Fruit fly (Drosophila melanogaster) whole organism, adult: Measurements from ENCODE around the gene Pde1c.

Source experiments
- CG1620 ChIP-seq: fragments of 200-800 bp; sonication (Bioruptor generic); optimal IDR thresholded peaks from 2 replicates; lab custom pipeline; 2016; ENCODE audit warnings: missing biosample characterization, missing genetic modification characterization
- CG7045 ChIP-seq: fragments of 200-800 bp; sonication (Bioruptor generic); optimal IDR thresholded peaks from 2 replicates; lab custom pipeline; 2017; ENCODE audit warnings: missing biosample characterization, mild to moderate bottlenecking, missing genetic modification characterization
- CG7101 ChIP-seq: fragments of 200-800 bp; sonication (Bioruptor generic); optimal IDR thresholded peaks from 2 replicates; lab custom pipeline; 2018; ENCODE audit warnings: missing biosample characterization, mild to moderate bottlenecking, missing genetic modification characterization, moderate library complexity
- Crg-1 ChIP-seq: fragments of 200-800 bp; sonication (Bioruptor generic); optimal IDR thresholded peaks from 2 replicates; lab custom pipeline; 2016; ENCODE audit warnings: missing biosample characterization, missing genetic modification characterization
- kay ChIP-seq: fragments of 200-800 bp; sonication (Bioruptor generic); peaks from one replicate; lab custom pipeline; 2016; ENCODE audit warnings: missing biosample characterization, missing genetic modification characterization, borderline replicate concordance
- toe ChIP-seq: fragments of 200-800 bp; sonication (Bioruptor generic); optimal IDR thresholded peaks from 2 replicates; lab custom pipeline; 2016; ENCODE audit warnings: missing biosample characterization, missing genetic modification characterization

DNA sequence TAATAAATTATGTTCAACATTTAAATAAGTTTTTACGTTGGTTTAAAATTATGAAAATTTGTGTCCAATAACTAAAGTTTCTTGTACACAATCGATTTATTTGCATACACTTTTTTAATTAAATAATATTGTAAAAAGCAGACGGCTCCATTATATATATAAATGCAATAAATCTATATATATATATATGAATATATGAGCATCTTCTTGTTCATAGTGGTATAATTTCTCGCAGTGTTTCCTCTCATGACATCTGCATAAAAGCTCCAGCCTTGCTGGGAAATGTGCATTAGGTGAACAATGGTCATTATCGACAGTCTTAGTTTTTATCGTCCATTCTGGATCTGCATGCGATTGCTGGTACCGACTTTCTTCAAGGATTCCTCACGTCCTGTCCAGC lies 9.3 kb upstream of the Pde1c start, which contains the start of gene Or33c:
- TF ChIP-seq toe (GFP tag; lab: Kevin White, UChicago) (no peak), CG1620 (GFP tag; lab: Kevin White, UChicago) (no peak), CG7101 (tag; lab: Kevin White, UChicago) (no peak), CG7045 (GFP tag; lab: Kevin White, UChicago) (no peak), Crg-1 (GFP tag; lab: Kevin White, UChicago) (no peak), kay (GFP tag; lab: Kevin White, UChicago) (no peak)
